Fruit fly (Drosophila melanogaster) whole organism, embryonic: ENCODE data around the gene CG4278.

Experiments
- Antp ChIP-seq: fragments of 200-800 bp; sonication (Bioruptor generic); optimal IDR thresholded peaks from 3 replicates; lab custom pipeline; 2016; ENCODE audit warnings: missing biosample characterization, missing genetic modification characterization
- Asciz ChIP-seq: fragments of 200-800 bp; sonication (Bioruptor generic); optimal IDR thresholded peaks from 2 replicates; lab custom pipeline; 2017; ENCODE audit warnings: missing biosample characterization, mild to moderate bottlenecking, missing genetic modification characterization, missing genetic modification reagents
- CG10267 ChIP-seq: fragments of 200-800 bp; sonication (Bioruptor generic); optimal IDR thresholded peaks from 2 replicates; lab custom pipeline; 2018; ENCODE audit warnings: missing biosample characterization, mild to moderate bottlenecking, missing genetic modification characterization, moderate library complexity
- CG10366 ChIP-seq: fragments of 200-800 bp; sonication (Bioruptor generic); IDR thresholded peaks from 2 replicates; pipeline ENCODE4 v1.3.6; 2022; ENCODE audit warnings: missing biosample characterization, missing genetic modification characterization
- CG10979 ChIP-seq: fragments of 200-800 bp; sonication (Bioruptor generic); optimal IDR thresholded peaks from 2 replicates; lab custom pipeline; 2018; ENCODE audit warnings: missing biosample characterization, mild to moderate bottlenecking, missing genetic modification characterization, moderate library complexity
- CG11247 ChIP-seq: fragments of 200-800 bp; sonication (Bioruptor generic); IDR thresholded peaks from 2 replicates; pipeline ENCODE4 v1.3.6; 2022; ENCODE audit warnings: missing biosample characterization, missing genetic modification characterization
- CG12104 ChIP-seq: fragments of 200-800 bp; sonication (Bioruptor generic); optimal IDR thresholded peaks from 3 replicates; lab custom pipeline; 2016; ENCODE audit warnings: missing biosample characterization, missing genetic modification characterization
- CG12942 ChIP-seq: fragments of 200-800 bp; sonication (Bioruptor generic); optimal IDR thresholded peaks from 3 replicates; lab custom pipeline; 2016; ENCODE audit warnings: missing biosample characterization, missing genetic modification characterization
- CG13424 ChIP-seq: fragments of 200-800 bp; sonication (Bioruptor generic); optimal IDR thresholded peaks from 2 replicates; lab custom pipeline; 2019; ENCODE audit warnings: missing biosample characterization, mild to moderate bottlenecking, missing genetic modification characterization, moderate library complexity
- CG15011 ChIP-seq: fragments of 200-800 bp; sonication (Bioruptor generic); optimal IDR thresholded peaks from 3 replicates; lab custom pipeline; 2018; ENCODE audit warnings: missing biosample characterization, mild to moderate bottlenecking, missing genetic modification characterization
- CG17568 ChIP-seq: fragments of 200-800 bp; sonication (Bioruptor generic); optimal IDR thresholded peaks from 2 replicates; lab custom pipeline; 2018; ENCODE audit warnings: missing biosample characterization, mild to moderate bottlenecking, missing genetic modification characterization, moderate library complexity
- CG31441 ChIP-seq: fragments of 200-800 bp; sonication (Bioruptor generic); IDR thresholded peaks from 2 replicates; pipeline ENCODE4 v1.3.6; 2022; ENCODE audit warnings: missing biosample characterization, missing genetic modification characterization
- CG42726 ChIP-seq: fragments of 200-800 bp; sonication (Bioruptor generic); IDR thresholded peaks from 2 replicates; pipeline ENCODE4 v1.3.6; 2022; ENCODE audit warnings: missing biosample characterization, missing genetic modification characterization; ENCODE audit not compliant: partially characterized antibody
- CG4707 ChIP-seq: fragments of 200-800 bp; sonication (Bioruptor generic); optimal IDR thresholded peaks from 2 replicates; lab custom pipeline; 2018; ENCODE audit warnings: missing biosample characterization, mild to moderate bottlenecking, missing genetic modification characterization, moderate library complexity
- CG6175 ChIP-seq: fragments of 200-800 bp; sonication (Bioruptor generic); IDR thresholded peaks from 3 replicates; pipeline ENCODE4 v1.3.6; 2022; ENCODE audit warnings: missing biosample characterization, missing genetic modification characterization
- CG8290 ChIP-seq, 3 experiments: fragments of 200-800 bp; sonication (Bioruptor generic); optimal IDR thresholded peaks; 2 replicates each; lab custom pipeline; 2016 to 2019; ENCODE audit warnings: missing biosample characterization in 3 of 3, missing genetic modification characterization in 3 of 3, mild to moderate bottlenecking in 2 of 3, moderate library complexity in 1 of 3
- CG8359 ChIP-seq: fragments of 200-800 bp; sonication (Bioruptor generic); optimal IDR thresholded peaks from 2 replicates; lab custom pipeline; 2017; ENCODE audit warnings: missing biosample characterization, mild to moderate bottlenecking, missing genetic modification characterization, borderline replicate concordance
- CG9932 ChIP-seq: fragments of 200-800 bp; sonication (Bioruptor generic); IDR thresholded peaks from 2 replicates; pipeline ENCODE4 v1.3.6; 2022; ENCODE audit warnings: missing biosample characterization, missing genetic modification characterization
- Dfd ChIP-seq, 2 experiments: fragments of >200 bp; optimal IDR thresholded peaks; 2 replicates each; lab custom pipeline; 2017; ENCODE audit warnings: missing biosample characterization in 2 of 2, missing genetic modification characterization in 2 of 2
- Dll ChIP-seq: fragments of 200-800 bp; sonication (Bioruptor generic); IDR thresholded peaks from 4 replicates; pipeline ENCODE4 v1.3.6; 2022; ENCODE audit warnings: missing biosample characterization, missing genetic modification characterization; ENCODE audit not compliant: partially characterized antibody
- Drgx ChIP-seq: fragments of 200-800 bp; sonication (Bioruptor generic); IDR thresholded peaks from 2 replicates; pipeline ENCODE4 v1.3.6; 2022; ENCODE audit warnings: missing biosample characterization, missing genetic modification characterization
- E2f1 ChIP-seq: fragments of 200-800 bp; sonication (Bioruptor generic); IDR thresholded peaks from 2 replicates; pipeline ENCODE4 v1.3.6; 2022; ENCODE audit warnings: missing biosample characterization, missing genetic modification characterization
- Gug ChIP-seq: fragments of 200-800 bp; sonication (Bioruptor generic); IDR thresholded peaks from 4 replicates; pipeline ENCODE4 v1.3.6; 2022; ENCODE audit warnings: missing biosample characterization, missing genetic modification characterization
- H15 ChIP-seq: fragments of 200-800 bp; sonication (Bioruptor generic); IDR thresholded peaks from 3 replicates; pipeline ENCODE4 v1.3.6; 2022; ENCODE audit warnings: missing biosample characterization, missing genetic modification characterization
- Kr ChIP-seq: fragments of 200-800 bp; sonication (Bioruptor generic); optimal IDR thresholded peaks from 2 replicates; lab custom pipeline; 2017; ENCODE audit warnings: missing biosample characterization, mild to moderate bottlenecking, missing genetic modification characterization
- Max ChIP-seq: fragments of 200-800 bp; sonication (Bioruptor generic); optimal IDR thresholded peaks from 2 replicates; lab custom pipeline; 2016; ENCODE audit warnings: missing biosample characterization, mild to moderate bottlenecking, missing genetic modification characterization
- Med ChIP-seq: fragments of 200-800 bp; sonication (Bioruptor generic); peaks from one replicate; lab custom pipeline; 2016; ENCODE audit warnings: missing biosample characterization, missing genetic modification characterization, mild to moderate bottlenecking, inconsistent platforms, moderate library complexity
- Ravus ChIP-seq: fragments of 200-800 bp; sonication (Bioruptor generic); IDR thresholded peaks from 2 replicates; pipeline ENCODE4 v1.3.6; 2022; ENCODE audit warnings: missing biosample characterization, missing genetic modification characterization
- Stat92E ChIP-seq, 3 experiments: fragments of >200 bp in 2 of 3; fragments of 200-800 bp in 1 of 3; sonication (Bioruptor generic) in 1 of 3; optimal IDR thresholded peaks; 2 replicates each; lab custom pipeline; 2017 to 2019; ENCODE audit warnings: missing biosample characterization in 3 of 3, missing genetic modification characterization in 3 of 3, mild to moderate bottlenecking in 1 of 3, moderate library complexity in 1 of 3
- Trl ChIP-seq, 3 experiments: fragments of >200 bp in 2 of 3; fragments of 200-800 bp in 1 of 3; sonication (Bioruptor generic) in 1 of 3; optimal IDR thresholded peaks; 2 replicates in 1 of 3; 3 replicates in 2 of 3; lab custom pipeline; 2016 to 2017; ENCODE audit warnings: missing biosample characterization in 1 of 3, missing genetic modification characterization in 1 of 3
- aop ChIP-seq: fragments of 200-800 bp; sonication (Bioruptor generic); IDR thresholded peaks from 2 replicates; pipeline ENCODE4 v1.3.6; 2022; ENCODE audit warnings: missing biosample characterization, missing genetic modification characterization
- exex ChIP-seq: fragments of 200-800 bp; sonication (Bioruptor generic); optimal IDR thresholded peaks from 4 replicates; lab custom pipeline; 2018; ENCODE audit warnings: missing biosample characterization, mild to moderate bottlenecking, missing genetic modification characterization, moderate library complexity
- fd64A ChIP-seq: fragments of 200-800 bp; sonication (Bioruptor generic); optimal IDR thresholded peaks from 3 replicates; lab custom pipeline; 2018; ENCODE audit warnings: missing biosample characterization, mild to moderate bottlenecking, missing genetic modification characterization
- gce ChIP-seq: fragments of 200-800 bp; sonication (Bioruptor generic); IDR thresholded peaks from 3 replicates; pipeline ENCODE4 v1.3.6; 2022; ENCODE audit warnings: missing biosample characterization, missing genetic modification characterization
- hbn ChIP-seq: fragments of 200-800 bp; sonication (Bioruptor generic); IDR thresholded peaks from 2 replicates; pipeline ENCODE4 v1.3.6; 2022; ENCODE audit warnings: missing biosample characterization, missing genetic modification characterization; ENCODE audit not compliant: partially characterized antibody
- her ChIP-seq: fragments of 200-800 bp; sonication (Bioruptor generic); optimal IDR thresholded peaks from 2 replicates; lab custom pipeline; 2016; ENCODE audit warnings: missing biosample characterization, missing genetic modification characterization
- kni ChIP-seq: fragments of 200-800 bp; sonication (Bioruptor generic); optimal IDR thresholded peaks from 3 replicates; lab custom pipeline; 2017; ENCODE audit warnings: mild to moderate bottlenecking, missing biosample characterization, missing genetic modification reagents, missing genetic modification characterization
- lmd ChIP-seq: fragments of 200-800 bp; sonication (Bioruptor generic); IDR thresholded peaks from 2 replicates; pipeline ENCODE4 v1.3.6; 2022; ENCODE audit warnings: missing biosample characterization, missing genetic modification characterization
- lola ChIP-seq, 3 experiments: fragments of >200 bp in 2 of 3; fragments of 200-800 bp in 1 of 3; sonication (Bioruptor generic) in 1 of 3; optimal IDR thresholded peaks; 2 replicates each; lab custom pipeline; 2017 to 2019; ENCODE audit warnings: missing biosample characterization in 3 of 3, missing genetic modification characterization in 3 of 3, mild to moderate bottlenecking in 1 of 3, moderate library complexity in 1 of 3
- prd ChIP-seq, 3 experiments: fragments of >200 bp in 2 of 3; fragments of 200-800 bp in 1 of 3; sonication (Bioruptor generic) in 1 of 3; optimal IDR thresholded peaks in 2 of 3; IDR thresholded peaks in 1 of 3; 2 replicates in 2 of 3; 3 replicates in 1 of 3; pipeline versions ENCODE4 v1.3.6 to Lab custom; 2017 to 2022; ENCODE audit warnings: missing biosample characterization in 1 of 3, missing genetic modification characterization in 1 of 3
- salm ChIP-seq: fragments of 200-800 bp; sonication (Bioruptor generic); optimal IDR thresholded peaks from 2 replicates; lab custom pipeline; 2018; ENCODE audit warnings: missing biosample characterization, mild to moderate bottlenecking, missing genetic modification characterization
- seq ChIP-seq: fragments of 200-800 bp; sonication (Bioruptor generic); IDR thresholded peaks from 2 replicates; pipeline ENCODE4 v1.3.6; 2022; ENCODE audit warnings: missing biosample characterization, missing genetic modification characterization
- sob ChIP-seq: fragments of 200-800 bp; sonication (Bioruptor generic); IDR thresholded peaks from 2 replicates; pipeline ENCODE4 v1.3.6; 2022; ENCODE audit warnings: missing biosample characterization, missing genetic modification characterization
- sr ChIP-seq: fragments of 200-800 bp; sonication (Bioruptor generic); IDR thresholded peaks from 3 replicates; pipeline ENCODE4 v1.3.6; 2022; ENCODE audit warnings: missing biosample characterization, missing genetic modification characterization
- sug ChIP-seq: fragments of 200-800 bp; optimal IDR thresholded peaks from 2 replicates; lab custom pipeline; 2019; ENCODE audit warnings: missing biosample characterization, mild to moderate bottlenecking, missing genetic modification characterization, moderate library complexity
- vvl ChIP-seq: fragments of 200-800 bp; sonication (Bioruptor generic); IDR thresholded peaks from 2 replicates; pipeline ENCODE4 v1.3.6; 2022; ENCODE audit warnings: missing biosample characterization, missing genetic modification characterization
- zen2 ChIP-seq: fragments of 200-800 bp; sonication (Bioruptor generic); IDR thresholded peaks from 3 replicates; pipeline ENCODE4 v1.3.6; 2022; ENCODE audit warnings: missing biosample characterization, missing genetic modification characterization; ENCODE audit not compliant: partially characterized antibody
- zf30C ChIP-seq: fragments of 200-800 bp; sonication (Bioruptor generic); optimal IDR thresholded peaks from 3 replicates; lab custom pipeline; 2018; ENCODE audit warnings: missing biosample characterization, mild to moderate bottlenecking, missing genetic modification characterization

The CG4278 gene

dm6 chr2L:16279774-16280252, 47.1 kb upstream of the CG4278 start (continued):
- peak in 1 of 3 experiments; percentile 94 for TF ChIP-seq lola (GFP tag; optimal IDR thresholded peaks at IDR 0.05; lab: Kevin White, UChicago)
- TF ChIP-seq salm (tag; lab: Kevin White, UChicago), result peak; percentile 92
- no peak for TF ChIP-seq Dll (GFP tag; lab: Robert Waterston, UW)
- TF ChIP-seq E2f1 (GFP tag; lab: Robert Waterston, UW), result peak; percentile 59
- TF ChIP-seq kni, result peak; percentile 80
- TF ChIP-seq CG8290 (GFP tag; optimal IDR thresholded peaks at IDR 0.05; lab: Kevin White, UChicago), result peak; percentile 73
- TF ChIP-seq CG8290 (tag; optimal IDR thresholded peaks at IDR 0.05; lab: Kevin White, UChicago), result peak; percentile 64 to 75
- peak; percentile 87 for TF ChIP-seq Max (GFP tag; lab: Kevin White, UChicago)
- TF ChIP-seq lmd (GFP tag; lab: Robert Waterston, UW), result peak; percentile 85
- TF ChIP-seq CG12104 (GFP tag; lab: Kevin White, UChicago), result peak; percentile 86
- peak; percentile 97 for TF ChIP-seq CG31441 (GFP tag; lab: Robert Waterston, UW)
- peak; percentile 45; the same call in 1 of the 3 replicates for TF ChIP-seq gce (GFP tag; lab: Robert Waterston, UW)
- no peak for TF ChIP-seq zf30C
- peak; percentile 80 for TF ChIP-seq CG15011 (GFP tag; lab: Kevin White, UChicago)
- peak; percentile 69 for TF ChIP-seq CG10366 (GFP tag; lab: Robert Waterston, UW)
- peak; percentile 96 for TF ChIP-seq Asciz (GFP tag; lab: Kevin White, UChicago)
- TF ChIP-seq CG9932 (GFP tag; lab: Robert Waterston, UW), result no peak
- TF ChIP-seq CG8359, result peak; percentile 83
- TF ChIP-seq CG12942, result peak; percentile 88
- no peak for TF ChIP-seq CG42726
- TF ChIP-seq Med (GFP tag; lab: Kevin White, UChicago), result peak; percentile 95
- TF ChIP-seq vvl (GFP tag; lab: Robert Waterston, UW), result peak; percentile 89
- TF ChIP-seq Trl (optimal IDR thresholded peaks at IDR 0.05; lab: Kevin White, UChicago), result peak in 1 of 2 experiments; percentile 24
- peak; percentile 87 for TF ChIP-seq Trl (GFP tag; optimal IDR thresholded peaks at IDR 0.05; lab: Kevin White, UChicago)
- peak; percentile 89 for TF ChIP-seq CG10267 (tag; lab: Kevin White, UChicago)
- peak; percentile 58 for TF ChIP-seq her
- no peak for TF ChIP-seq Ravus
- peak; percentile 81 for TF ChIP-seq fd64A (GFP tag; lab: Kevin White, UChicago)
- TF ChIP-seq sr, result 0 out of 3 replicates have a peak, but pooled peaks have one; percentile 6
- TF ChIP-seq CG13424 (tag; lab: Kevin White, UChicago), result peak; percentile 95
- peak; percentile 55; the same call in 1 of the 2 replicates for TF ChIP-seq sob (GFP tag; lab: Robert Waterston, UW)
- TF ChIP-seq CG10979, result peak; percentile 95
- TF ChIP-seq H15 (GFP tag; lab: Robert Waterston, UW), result peak; percentile 74; the same call in 2 of the 3 replicates
- TF ChIP-seq Antp (GFP tag; lab: Kevin White, UChicago), result peak; percentile 87
- TF ChIP-seq CG6175, result no peak
- TF ChIP-seq Gug (GFP tag; lab: Robert Waterston, UW), result peak; percentile 61; the same call in 2 of the 4 replicates
- TF ChIP-seq zen2 (GFP tag; lab: Robert Waterston, UW), result no peak
- TF ChIP-seq Dfd (GFP tag; optimal IDR thresholded peaks at IDR 0.05; lab: Kevin White, UChicago), result no peak
- TF ChIP-seq sug (tag; lab: Kevin White, UChicago), result peak; percentile 68
- TF ChIP-seq Stat92E (GFP tag; optimal IDR thresholded peaks at IDR 0.05; lab: Kevin White, UChicago), result no peak
- TF ChIP-seq prd (optimal IDR thresholded peaks at IDR 0.05; lab: Kevin White, UChicago), result no peak
- TF ChIP-seq prd (GFP tag; IDR thresholded peaks at IDR 0.05; lab: Robert Waterston, UW), result peak; percentile 80
- TF ChIP-seq seq (GFP tag; lab: Robert Waterston, UW), result peak; percentile 83
- TF ChIP-seq Drgx (GFP tag; lab: Robert Waterston, UW), result peak; percentile 90
- TF ChIP-seq CG4707 (GFP tag; lab: Kevin White, UChicago), result peak; percentile 75
- no peak for TF ChIP-seq hbn
- no peak for TF ChIP-seq CG11247 (GFP tag; lab: Robert Waterston, UW)
- TF ChIP-seq exex (tag; lab: Kevin White, UChicago), result peak; percentile 41
- TF ChIP-seq CG17568, result peak; percentile 79
- TF ChIP-seq Kr (GFP tag; lab: Kevin White, UChicago), result no peak
- no peak for TF ChIP-seq aop (GFP tag; lab: Robert Waterston, UW)
